Fruit fly (Drosophila melanogaster) S2 (cell line): ENCODE results near the gene dikar.

Source experiments
- CG8478 ChIP-seq: fragments of >200 bp; optimal IDR thresholded peaks from 2 replicates; lab custom pipeline; 2018
- CTCF ChIP-seq, 2 experiments: fragments of >200 bp; optimal IDR thresholded peaks; 2 replicates each; lab custom pipeline; 2018

- TF ChIP-seq CG8478 (lab: Kevin White, UChicago) (no peak), CTCF (optimal IDR thresholded peaks at IDR 0.05; lab: Kevin White, UChicago) (peak; percentile 42 to 44)
These were observed 42.0 kb upstream of the dikar start for dm6 chr3L:6784635-6785606.
